Worm (Caenorhabditis elegans) whole organism, mixed stage, embryonic: ENCODE measurements around the gene Y66D12A.1.

Experiments
- M03D4.4 ChIP-seq: sonication (generic microtip); optimal IDR thresholded peaks from 2 replicates; lab custom pipeline; 2017; ENCODE audit warnings: mild to moderate bottlenecking, missing genetic modification characterization, missing compliant biosample characterization
- bed-3 ChIP-seq: fragments of 200-800 bp; sonication (Bioruptor generic); optimal IDR thresholded peaks from 3 replicates; lab custom pipeline; 2018; ENCODE audit warnings: mild to moderate bottlenecking, missing genetic modification characterization, moderate library complexity, missing compliant biosample characterization
- blmp-1 ChIP-seq: fragments of 150-350 bp; optimal IDR thresholded peaks from 2 replicates; lab custom pipeline; 2014; ENCODE audit warnings: missing biosample characterization, missing genetic modification characterization
- ceh-39 ChIP-seq: fragments of 150-350 bp; optimal IDR thresholded peaks from 2 replicates; lab custom pipeline; 2014; ENCODE audit warnings: missing biosample characterization, missing genetic modification characterization
- ceh-43 ChIP-seq: fragments of 200-800 bp; sonication (Bioruptor generic); optimal IDR thresholded peaks from 2 replicates; lab custom pipeline; 2018; ENCODE audit warnings: mild to moderate bottlenecking, missing genetic modification characterization, moderate library complexity, missing compliant biosample characterization
- ces-1 ChIP-seq: fragments of 150-350 bp; optimal IDR thresholded peaks from 2 replicates; lab custom pipeline; 2014; ENCODE audit warnings: missing biosample characterization, missing genetic modification reagents, missing genetic modification characterization
- drap-1 ChIP-seq: fragments of 200-800 bp; sonication (Bioruptor generic); optimal IDR thresholded peaks from 3 replicates; lab custom pipeline; 2018; ENCODE audit warnings: mild to moderate bottlenecking, missing genetic modification characterization, missing compliant biosample characterization
- elt-1 ChIP-seq: sonication (generic microtip); optimal IDR thresholded peaks from 2 replicates; lab custom pipeline; 2017; ENCODE audit warnings: missing genetic modification characterization, mild to moderate bottlenecking, missing compliant biosample characterization, antibody characterized with exemption, moderate library complexity, borderline replicate concordance; ENCODE audit not compliant: insufficient read depth
- flh-1 ChIP-seq: fragments of 200-800 bp; sonication (Bioruptor generic); optimal IDR thresholded peaks from 2 replicates; lab custom pipeline; 2018; ENCODE audit warnings: mild to moderate bottlenecking, missing genetic modification characterization, moderate library complexity, missing compliant biosample characterization
- ham-2 ChIP-seq: fragments of 200-800 bp; sonication (Bioruptor generic); optimal IDR thresholded peaks from 2 replicates; lab custom pipeline; 2018; ENCODE audit warnings: mild to moderate bottlenecking, missing genetic modification characterization, missing compliant biosample characterization
- lin-13 ChIP-seq: fragments of 150-350 bp; optimal IDR thresholded peaks from 2 replicates; lab custom pipeline; 2014; ENCODE audit warnings: missing biosample characterization, missing genetic modification characterization
- lin-32 ChIP-seq: fragments of 200-800 bp; sonication (Bioruptor generic); optimal IDR thresholded peaks from 2 replicates; lab custom pipeline; 2018; ENCODE audit warnings: mild to moderate bottlenecking, missing genetic modification characterization, missing compliant biosample characterization
- lsy-2 ChIP-seq: fragments of 150-350 bp; optimal IDR thresholded peaks from 2 replicates; lab custom pipeline; 2014; ENCODE audit warnings: missing biosample characterization, missing genetic modification characterization
- mep-1 ChIP-seq: fragments of 150-350 bp; optimal IDR thresholded peaks from 2 replicates; lab custom pipeline; 2017; ENCODE audit warnings: missing biosample characterization, missing genetic modification reagents, missing genetic modification characterization, inconsistent platforms
- mls-2 ChIP-seq: sonication (generic microtip); optimal IDR thresholded peaks from 2 replicates; lab custom pipeline; 2016; ENCODE audit warnings: mild to moderate bottlenecking, missing genetic modification characterization, moderate library complexity, missing compliant biosample characterization
- nhr-12 ChIP-seq: fragments of 150-350 bp; optimal IDR thresholded peaks from 2 replicates; lab custom pipeline; 2014; ENCODE audit warnings: missing biosample characterization, missing genetic modification characterization
- nhr-2 ChIP-seq: fragments of 150-350 bp; optimal IDR thresholded peaks from 2 replicates; lab custom pipeline; 2014; ENCODE audit warnings: missing biosample characterization, missing genetic modification characterization
- nhr-237 ChIP-seq: fragments of 150-350 bp; optimal IDR thresholded peaks from 2 replicates; lab custom pipeline; 2014; ENCODE audit warnings: missing biosample characterization, missing genetic modification characterization
- nhr-28 ChIP-seq: fragments of 150-350 bp; optimal IDR thresholded peaks from 2 replicates; lab custom pipeline; 2014; ENCODE audit warnings: missing biosample characterization, missing genetic modification characterization
- nhr-76 ChIP-seq: sonication (generic microtip); optimal IDR thresholded peaks from 2 replicates; lab custom pipeline; 2017; ENCODE audit warnings: missing biosample characterization, missing genetic modification characterization
- pha-4 ChIP-seq: fragments of 150-350 bp; optimal IDR thresholded peaks from 2 replicates; lab custom pipeline; 2018; ENCODE audit warnings: missing biosample characterization, missing genetic modification reagents, missing genetic modification characterization
- sem-2 ChIP-seq: fragments of 200-800 bp; sonication (Bioruptor generic); optimal IDR thresholded peaks from 2 replicates; lab custom pipeline; 2018; ENCODE audit warnings: mild to moderate bottlenecking, missing genetic modification characterization, missing compliant biosample characterization
- snpc-4 ChIP-seq: fragments of 150-350 bp; optimal IDR thresholded peaks from 2 replicates; lab custom pipeline; 2014; ENCODE audit warnings: missing biosample characterization, missing genetic modification characterization
- sptf-1 ChIP-seq: sonication (generic microtip); optimal IDR thresholded peaks from 2 replicates; lab custom pipeline; 2017; ENCODE audit warnings: mild to moderate bottlenecking, missing genetic modification characterization, moderate library complexity, missing compliant biosample characterization
- tbx-8 ChIP-seq: fragments of 200-800 bp; sonication (Bioruptor generic); optimal IDR thresholded peaks from 2 replicates; lab custom pipeline; 2018; ENCODE audit warnings: mild to moderate bottlenecking, missing genetic modification characterization, moderate library complexity, missing compliant biosample characterization
- unc-39 ChIP-seq: fragments of 150-350 bp; optimal IDR thresholded peaks from 2 replicates; lab custom pipeline; 2014; ENCODE audit warnings: missing biosample characterization, missing genetic modification characterization
- unc-62 ChIP-seq: fragments of 150-350 bp; optimal IDR thresholded peaks from 2 replicates; lab custom pipeline; 2014; ENCODE audit warnings: missing biosample characterization, missing genetic modification reagents, missing genetic modification characterization
- zip-8 ChIP-seq: fragments of 150-350 bp; optimal IDR thresholded peaks from 2 replicates; lab custom pipeline; 2014; ENCODE audit warnings: missing biosample characterization, missing genetic modification characterization
- ztf-11 ChIP-seq: fragments of 150-350 bp; optimal IDR thresholded peaks from 2 replicates; lab custom pipeline; 2014; ENCODE audit warnings: missing biosample characterization, missing genetic modification characterization

Y66D12A.1 gene

ce11 chrIII:11588911-11589310 lies 19.1 kb upstream of the Y66D12A.1 start, which contains the start of gene Y66D12A.3:
Gene Y66D12A.3, plus strand, starts transcription at chrIII:11589211.
- TF ChIP-seq flh-1 (no peak), lin-32 (GFP tag; lab: Kevin White, UChicago) (no peak), unc-39 (tag; lab: Kevin White, UChicago) (no peak), zip-8 (tag; lab: Kevin White, UChicago) (no peak), nhr-12 (tag; lab: Kevin White, UChicago) (no peak), ceh-43 (GFP tag; lab: Kevin White, UChicago) (no peak), ceh-39 (tag; lab: Kevin White, UChicago) (no peak), lsy-2 (tag; lab: Kevin White, UChicago) (no peak), ces-1 (GFP tag; lab: Kevin White, UChicago) (no peak), lin-13 (no peak), pha-4 (tag; lab: Kevin White, UChicago) (no peak), nhr-76 (no peak), mep-1 (tag; lab: Kevin White, UChicago) (no peak), sem-2 (no peak)

ce11 chrIII:11589311-11589710 lies 18.7 kb upstream of the Y66D12A.1 start:
- no peak for TF ChIP-seq tbx-8
- no peak for TF ChIP-seq lin-13
- no peak for TF ChIP-seq drap-1
- no peak for TF ChIP-seq lin-32 (GFP tag; lab: Kevin White, UChicago)
- no peak for TF ChIP-seq ces-1 (GFP tag; lab: Kevin White, UChicago)
- TF ChIP-seq ztf-11 = no peak
- no peak for TF ChIP-seq mep-1 (tag; lab: Kevin White, UChicago)
- TF ChIP-seq pha-4 (tag; lab: Kevin White, UChicago) = no peak
- no peak for TF ChIP-seq snpc-4

ce11 chrIII:11590255-11590654 lies 17.7 kb upstream of the Y66D12A.1 start:
- TF ChIP-seq lin-32 (GFP tag; lab: Kevin White, UChicago) (no peak), ceh-43 (GFP tag; lab: Kevin White, UChicago) (no peak), sem-2 (no peak), pha-4 (tag; lab: Kevin White, UChicago) (no peak), sptf-1 (tag; lab: Kevin White, UChicago) (no peak), ham-2 (GFP tag; lab: Kevin White, UChicago) (no peak), tbx-8 (no peak), elt-1 (tag; lab: Kevin White, UChicago) (no peak), nhr-12 (tag; lab: Kevin White, UChicago) (no peak), nhr-2 (tag; lab: Kevin White, UChicago) (no peak), lsy-2 (tag; lab: Kevin White, UChicago) (no peak), lin-13 (no peak), unc-62 (no peak), nhr-237 (tag; lab: Kevin White, UChicago) (no peak), mls-2 (no peak)

- TF ChIP-seq bed-3 (GFP tag; lab: Kevin White, UChicago) (no peak), sem-2 (no peak), pha-4 (tag; lab: Kevin White, UChicago) (no peak), elt-1 (tag; lab: Kevin White, UChicago) (no peak), lsy-2 (tag; lab: Kevin White, UChicago) (no peak), blmp-1 (tag; lab: Kevin White, UChicago) (no peak), unc-39 (tag; lab: Kevin White, UChicago) (no peak), tbx-8 (no peak), flh-1 (no peak), drap-1 (no peak), snpc-4 (no peak), nhr-28 (tag; lab: Kevin White, UChicago) (no peak), ztf-11 (no peak), lin-32 (GFP tag; lab: Kevin White, UChicago) (no peak), M03D4.4 (tag; lab: Kevin White, UChicago) (no peak)
Observed at ce11 chrIII:11592096-11592495, 15.9 kb upstream of the Y66D12A.1 start.

ce11 chrIII:11609568-11609967 lies 1.6 kb downstream of the Y66D12A.1 start, which contains the start of gene Y66D12A.30:
Gene Y66D12A.30, plus strand, starts transcription at chrIII:11609868.
- TF ChIP-seq sem-2 (no peak), ztf-11 (no peak), pha-4 (tag; lab: Kevin White, UChicago) (no peak), lin-13 (no peak), snpc-4 (no peak)
- TF ChIP-seq, all 35 proteins: peak for 0
